Fruit fly (Drosophila melanogaster) whole organism, wandering third instar larva: ENCODE results near the gene CG13614.

Experiments
- CG9705 ChIP-seq: fragments of 200-800 bp; sonication (Bioruptor generic); optimal IDR thresholded peaks from 2 replicates; lab custom pipeline; 2018; ENCODE audit warnings: missing biosample characterization, mild to moderate bottlenecking, missing genetic modification characterization
- Dfd ChIP-seq: fragments of >200 bp; optimal IDR thresholded peaks from 2 replicates; lab custom pipeline; 2017; ENCODE audit warnings: missing biosample characterization, missing genetic modification characterization
- Hnf4 ChIP-seq: fragments of 200-800 bp; sonication (Bioruptor generic); optimal IDR thresholded peaks from 2 replicates; lab custom pipeline; 2016; ENCODE audit warnings: missing biosample characterization, mild to moderate bottlenecking, missing genetic modification characterization
- Sp1 ChIP-seq: fragments of 200-800 bp; sonication (Bioruptor generic); optimal IDR thresholded peaks from 3 replicates; lab custom pipeline; 2019; ENCODE audit warnings: missing biosample characterization, mild to moderate bottlenecking, missing genetic modification characterization, moderate library complexity
- dmrt93B ChIP-seq: fragments of 200-800 bp; sonication (Bioruptor generic); optimal IDR thresholded peaks from 2 replicates; lab custom pipeline; 2018; ENCODE audit warnings: missing biosample characterization, mild to moderate bottlenecking, missing genetic modification characterization
- dsf ChIP-seq: sonication (Bioruptor generic); optimal IDR thresholded peaks from 2 replicates; lab custom pipeline; 2016; ENCODE audit warnings: missing biosample characterization, missing genetic modification characterization, borderline replicate concordance
- fru ChIP-seq: fragments of 200-800 bp; sonication (Bioruptor generic); optimal IDR thresholded peaks from 3 replicates; lab custom pipeline; 2016; ENCODE audit warnings: missing biosample characterization, mild to moderate bottlenecking, missing genetic modification characterization
- pan ChIP-seq: fragments of >200 bp; optimal IDR thresholded peaks from 2 replicates; lab custom pipeline; 2017

dm6 chr3R:24386434-24386833, 17.1 kb downstream of the CG13614 start:
- TF ChIP-seq pan (no peak), CG9705 (GFP tag; lab: Kevin White, UChicago) (no peak), dsf (no peak), dmrt93B (GFP tag; lab: Kevin White, UChicago) (no peak), fru (GFP tag; lab: Kevin White, UChicago) (no peak), Sp1 (GFP tag; lab: Kevin White, UChicago) (no peak), Hnf4 (GFP tag; lab: Kevin White, UChicago) (no peak), Dfd (GFP tag; lab: Kevin White, UChicago) (no peak)
